Fruit fly (Drosophila melanogaster) whole organism, prepupa: ENCODE data around the gene Mst98Ca.

Experiments used
- CG10631 ChIP-seq: fragments of 200-800 bp; sonication (Bioruptor generic); optimal IDR thresholded peaks from 2 replicates; lab custom pipeline; 2016; ENCODE audit warnings: missing biosample characterization, missing genetic modification characterization
- CG11762 ChIP-seq: fragments of 200-800 bp; sonication (Bioruptor generic); optimal IDR thresholded peaks from 3 replicates; lab custom pipeline; 2016; ENCODE audit warnings: missing biosample characterization, missing genetic modification characterization; ENCODE audit not compliant: insufficient read depth
- CG3919 ChIP-seq: fragments of 200-800 bp; sonication (Bioruptor generic); optimal IDR thresholded peaks from 3 replicates; lab custom pipeline; 2016; ENCODE audit warnings: missing biosample characterization, missing genetic modification characterization
- CG6163 ChIP-seq: fragments of 200-800 bp; sonication (Bioruptor generic); IDR thresholded peaks from 3 replicates; pipeline ENCODE4 v1.3.6; 2022; ENCODE audit warnings: missing biosample characterization, missing genetic modification characterization
- CG6792 ChIP-seq: fragments of 200-800 bp; sonication (Bioruptor generic); optimal IDR thresholded peaks from 3 replicates; lab custom pipeline; 2016; ENCODE audit warnings: missing biosample characterization, missing genetic modification characterization
- CG6854 ChIP-seq: fragments of 200-800 bp; sonication (Bioruptor generic); optimal IDR thresholded peaks from 2 replicates; lab custom pipeline; 2017; ENCODE audit warnings: missing biosample characterization, mild to moderate bottlenecking, missing genetic modification characterization
- CG8632 ChIP-seq: fragments of 200-800 bp; sonication (Bioruptor generic); optimal IDR thresholded peaks from 3 replicates; lab custom pipeline; 2016; ENCODE audit warnings: missing biosample characterization, missing genetic modification characterization
- Hr38 ChIP-seq: sonication (Bioruptor generic); optimal IDR thresholded peaks from 2 replicates; lab custom pipeline; 2016; ENCODE audit warnings: missing biosample characterization, missing genetic modification characterization
- Lpt ChIP-seq: fragments of 200-800 bp; sonication (Bioruptor generic); optimal IDR thresholded peaks from 3 replicates; lab custom pipeline; 2016; ENCODE audit warnings: missing biosample characterization, missing genetic modification characterization
- OdsH ChIP-seq: fragments of 200-800 bp; sonication (Bioruptor generic); optimal IDR thresholded peaks from 3 replicates; lab custom pipeline; 2016; ENCODE audit warnings: missing biosample characterization, missing genetic modification characterization
- Sox15 ChIP-seq: fragments of 200-800 bp; sonication (Bioruptor generic); optimal IDR thresholded peaks from 3 replicates; lab custom pipeline; 2016; ENCODE audit warnings: missing biosample characterization, missing genetic modification characterization
- fkh ChIP-seq: fragments of 200-800 bp; sonication (Bioruptor generic); optimal IDR thresholded peaks from 3 replicates; lab custom pipeline; 2017; ENCODE audit warnings: missing biosample characterization, mild to moderate bottlenecking, missing genetic modification characterization, moderate library complexity
- net ChIP-seq: fragments of 200-800 bp; sonication (Bioruptor generic); optimal IDR thresholded peaks from 3 replicates; lab custom pipeline; 2016; ENCODE audit warnings: missing biosample characterization, missing genetic modification characterization

dm6 chr3R:28304505-28304904 lies 13.4 kb downstream of the Mst98Ca start, which contains the start of gene CG12516:
- TF ChIP-seq CG6163 = no peak
- no peak for TF ChIP-seq Lpt (GFP tag; lab: Kevin White, UChicago)
- TF ChIP-seq net = no peak
- TF ChIP-seq OdsH (GFP tag; lab: Kevin White, UChicago) = no peak
- TF ChIP-seq CG6792 (GFP tag; lab: Kevin White, UChicago) = no peak
- no peak for TF ChIP-seq CG3919 (GFP tag; lab: Kevin White, UChicago)
- TF ChIP-seq fkh (GFP tag; lab: Kevin White, UChicago) = no peak
- TF ChIP-seq CG8632 (GFP tag; lab: Kevin White, UChicago) = no peak
- TF ChIP-seq CG10631 (GFP tag; lab: Kevin White, UChicago) = no peak
- TF ChIP-seq CG6854 (GFP tag; lab: Kevin White, UChicago) = no peak
- no peak for TF ChIP-seq Sox15 (GFP tag; lab: Kevin White, UChicago)
- no peak for TF ChIP-seq CG11762 (GFP tag; lab: Kevin White, UChicago)
- TF ChIP-seq Hr38 = no peak
